Fruit fly (Drosophila melanogaster) whole organism, embryonic: ENCODE results near the gene CycG.

Experiments used
- Bdp1 ChIP-seq: fragments of 200-800 bp; sonication (Bioruptor generic); optimal IDR thresholded peaks from 3 replicates; lab custom pipeline; 2016; ENCODE audit warnings: missing biosample characterization, missing genetic modification characterization
- CG10462 ChIP-seq: fragments of 200-800 bp; sonication (Bioruptor generic); optimal IDR thresholded peaks from 2 replicates; lab custom pipeline; 2016; ENCODE audit warnings: missing biosample characterization, missing genetic modification characterization
- CG11398 ChIP-seq: fragments of 200-800 bp; sonication (Bioruptor generic); optimal IDR thresholded peaks from 2 replicates; lab custom pipeline; 2016; ENCODE audit warnings: missing biosample characterization, missing genetic modification characterization
- CG11696 ChIP-seq: fragments of 200-800 bp; sonication (Bioruptor generic); IDR thresholded peaks from 2 replicates; pipeline ENCODE4 v1.3.6; 2022; ENCODE audit warnings: missing biosample characterization, missing genetic modification characterization
- CG12299 ChIP-seq: fragments of 200-800 bp; sonication (Bioruptor generic); optimal IDR thresholded peaks from 2 replicates; lab custom pipeline; 2018; ENCODE audit warnings: missing biosample characterization, mild to moderate bottlenecking, missing genetic modification characterization
- CG1233 ChIP-seq: fragments of 200-800 bp; sonication (Bioruptor generic); optimal IDR thresholded peaks from 4 replicates; lab custom pipeline; 2018; ENCODE audit warnings: missing biosample characterization, mild to moderate bottlenecking, missing genetic modification characterization
- CG14050 ChIP-seq: fragments of 200-800 bp; sonication (Bioruptor generic); IDR thresholded peaks from 3 replicates; pipeline ENCODE4 v1.3.6; 2022; ENCODE audit warnings: missing biosample characterization, missing genetic modification characterization
- CG14667 ChIP-seq: fragments of 200-800 bp; sonication (Bioruptor generic); IDR thresholded peaks from 2 replicates; pipeline ENCODE4 v1.3.6; 2022; ENCODE audit warnings: missing biosample characterization, missing genetic modification characterization
- CG14965 ChIP-seq: fragments of 200-800 bp; sonication (Bioruptor generic); optimal IDR thresholded peaks from 2 replicates; lab custom pipeline; 2016; ENCODE audit warnings: missing biosample characterization, missing genetic modification characterization, borderline replicate concordance
- CG15269 ChIP-seq: fragments of 200-800 bp; sonication (Bioruptor generic); optimal IDR thresholded peaks from 2 replicates; lab custom pipeline; 2018; ENCODE audit warnings: missing biosample characterization, mild to moderate bottlenecking, missing genetic modification characterization, moderate library complexity
- CG1603 ChIP-seq: fragments of 200-800 bp; sonication (Bioruptor generic); optimal IDR thresholded peaks from 2 replicates; lab custom pipeline; 2019; ENCODE audit warnings: missing biosample characterization, mild to moderate bottlenecking, missing genetic modification characterization, moderate library complexity
- CG16815 ChIP-seq: fragments of 200-800 bp; sonication (Bioruptor generic); optimal IDR thresholded peaks from 3 replicates; lab custom pipeline; 2017; ENCODE audit warnings: missing biosample characterization, mild to moderate bottlenecking, missing genetic modification characterization
- CG1792 ChIP-seq: fragments of 200-800 bp; sonication (Bioruptor generic); optimal IDR thresholded peaks from 2 replicates; lab custom pipeline; 2016; ENCODE audit warnings: missing biosample characterization, missing genetic modification characterization
- CG2889 ChIP-seq: fragments of 200-800 bp; sonication (Bioruptor generic); IDR thresholded peaks from 3 replicates; pipeline ENCODE4 v1.3.6; 2022; ENCODE audit warnings: missing biosample characterization, missing genetic modification characterization
- CG43689 ChIP-seq: fragments of 200-800 bp; sonication (Bioruptor generic); IDR thresholded peaks from 2 replicates; pipeline ENCODE4 v1.3.6; 2022; ENCODE audit warnings: missing biosample characterization, missing genetic modification characterization
- CG4854 ChIP-seq: fragments of 200-800 bp; sonication (Bioruptor generic); optimal IDR thresholded peaks from 2 replicates; lab custom pipeline; 2016; ENCODE audit warnings: missing biosample characterization, missing genetic modification characterization, inconsistent platforms
- CG6791 ChIP-seq: fragments of 200-800 bp; sonication (Bioruptor generic); IDR thresholded peaks from 3 replicates; pipeline ENCODE4 v1.3.6; 2022; ENCODE audit warnings: missing biosample characterization, missing genetic modification characterization; ENCODE audit not compliant: partially characterized antibody
- CG7271 ChIP-seq: fragments of 200-800 bp; sonication (Bioruptor generic); optimal IDR thresholded peaks from 2 replicates; lab custom pipeline; 2018; ENCODE audit warnings: missing biosample characterization, mild to moderate bottlenecking, missing genetic modification characterization, moderate library complexity
- CG7357 ChIP-seq: fragments of 200-800 bp; sonication (Bioruptor generic); IDR thresholded peaks from 3 replicates; pipeline ENCODE4 v1.3.6; 2022; ENCODE audit warnings: missing biosample characterization, missing genetic modification characterization
- CG7928 ChIP-seq: fragments of 200-800 bp; sonication (Bioruptor generic); optimal IDR thresholded peaks from 2 replicates; lab custom pipeline; 2017; ENCODE audit warnings: missing biosample characterization, mild to moderate bottlenecking, missing genetic modification characterization
- CG8089 ChIP-seq: fragments of 200-800 bp; sonication (Bioruptor generic); optimal IDR thresholded peaks from 3 replicates; lab custom pipeline; 2016; ENCODE audit warnings: missing biosample characterization, missing genetic modification characterization
- CG8924 ChIP-seq: fragments of 200-800 bp; optimal IDR thresholded peaks from 3 replicates; lab custom pipeline; 2019; ENCODE audit warnings: missing biosample characterization, mild to moderate bottlenecking, missing genetic modification characterization, moderate library complexity
- D ChIP-seq, 2 experiments: fragments of 200-800 bp in 1 of 2; fragments of >200 bp in 1 of 2; sonication (Bioruptor generic) in 1 of 2; optimal IDR thresholded peaks; 2 replicates in 1 of 2; 3 replicates in 1 of 2; lab custom pipeline; 2017; ENCODE audit warnings: mild to moderate bottlenecking in 1 of 2, missing biosample characterization in 1 of 2, missing genetic modification characterization in 1 of 2, missing genetic modification reagents in 1 of 2
- Elba2 ChIP-seq: fragments of 200-800 bp; sonication (Bioruptor generic); optimal IDR thresholded peaks from 3 replicates; lab custom pipeline; 2016; ENCODE audit warnings: missing biosample characterization, missing genetic modification characterization
- Gsc ChIP-seq: fragments of 200-800 bp; sonication (Bioruptor generic); IDR thresholded peaks from 2 replicates; pipeline ENCODE4 v1.3.6; 2022; ENCODE audit warnings: missing biosample characterization, missing genetic modification characterization
- HLHmδ ChIP-seq: fragments of 200-800 bp; sonication (Bioruptor generic); optimal IDR thresholded peaks from 2 replicates; lab custom pipeline; 2018; ENCODE audit warnings: missing biosample characterization, mild to moderate bottlenecking, missing genetic modification characterization, moderate library complexity
- Hand ChIP-seq: fragments of 200-800 bp; sonication (Bioruptor generic); optimal IDR thresholded peaks from 2 replicates; lab custom pipeline; 2017; ENCODE audit warnings: mild to moderate bottlenecking, missing biosample characterization, missing genetic modification reagents, missing genetic modification characterization
- MESR4 ChIP-seq: fragments of 200-800 bp; sonication (Bioruptor generic); optimal IDR thresholded peaks from 2 replicates; lab custom pipeline; 2018; ENCODE audit warnings: missing biosample characterization, mild to moderate bottlenecking, missing genetic modification characterization, moderate library complexity
- Max ChIP-seq: fragments of 200-800 bp; sonication (Bioruptor generic); optimal IDR thresholded peaks from 2 replicates; lab custom pipeline; 2016; ENCODE audit warnings: missing biosample characterization, mild to moderate bottlenecking, missing genetic modification characterization
- Poxn ChIP-seq: fragments of 200-800 bp; sonication (Bioruptor generic); IDR thresholded peaks from 2 replicates; pipeline ENCODE4 v1.3.6; 2022; ENCODE audit warnings: missing biosample characterization, missing genetic modification characterization
- Tbp ChIP-seq: fragments of >200 bp; optimal IDR thresholded peaks from 2 replicates; lab custom pipeline; 2018; ENCODE audit warnings: missing biosample characterization, missing genetic modification characterization
- Trl ChIP-seq, 3 experiments: fragments of >200 bp in 2 of 3; fragments of 200-800 bp in 1 of 3; sonication (Bioruptor generic) in 1 of 3; optimal IDR thresholded peaks; 2 replicates in 1 of 3; 3 replicates in 2 of 3; lab custom pipeline; 2016 to 2017; ENCODE audit warnings: missing biosample characterization in 1 of 3, missing genetic modification characterization in 1 of 3
- YL-1 ChIP-seq: fragments of 200-800 bp; sonication (Bioruptor generic); optimal IDR thresholded peaks from 3 replicates; lab custom pipeline; 2017; ENCODE audit warnings: missing biosample characterization, mild to moderate bottlenecking, missing genetic modification characterization
- ab ChIP-seq: fragments of 200-800 bp; sonication (Bioruptor generic); optimal IDR thresholded peaks from 2 replicates; lab custom pipeline; 2016; ENCODE audit warnings: missing biosample characterization, missing genetic modification characterization
- ase ChIP-seq: fragments of 200-800 bp; sonication (Bioruptor generic); IDR thresholded peaks from 3 replicates; pipeline ENCODE4 v1.3.6; 2022; ENCODE audit warnings: missing biosample characterization, missing genetic modification characterization
- chn ChIP-seq: fragments of 200-800 bp; sonication (Bioruptor generic); optimal IDR thresholded peaks from 2 replicates; lab custom pipeline; 2016; ENCODE audit warnings: missing biosample characterization, missing genetic modification characterization
- ems ChIP-seq: fragments of 200-800 bp; sonication (Bioruptor generic); optimal IDR thresholded peaks from 3 replicates; lab custom pipeline; 2016; ENCODE audit warnings: missing biosample characterization, missing genetic modification characterization
- gce ChIP-seq: fragments of 200-800 bp; sonication (Bioruptor generic); IDR thresholded peaks from 3 replicates; pipeline ENCODE4 v1.3.6; 2022; ENCODE audit warnings: missing biosample characterization, missing genetic modification characterization
- h ChIP-seq: fragments of >200 bp; optimal IDR thresholded peaks from 2 replicates; lab custom pipeline; 2017
- kni ChIP-seq: fragments of 200-800 bp; sonication (Bioruptor generic); optimal IDR thresholded peaks from 3 replicates; lab custom pipeline; 2017; ENCODE audit warnings: mild to moderate bottlenecking, missing biosample characterization, missing genetic modification reagents, missing genetic modification characterization
- lab ChIP-seq: fragments of 200-800 bp; sonication (Bioruptor generic); optimal IDR thresholded peaks from 3 replicates; lab custom pipeline; 2017; ENCODE audit warnings: missing biosample characterization, missing genetic modification characterization, mild to moderate bottlenecking, moderate library complexity, missing genetic modification reagents
- p53 ChIP-seq: fragments of 200-800 bp; sonication (Bioruptor generic); optimal IDR thresholded peaks from 2 replicates; lab custom pipeline; 2016; ENCODE audit warnings: missing biosample characterization, missing genetic modification characterization
- pros ChIP-seq: fragments of 200-800 bp; sonication (Bioruptor generic); optimal IDR thresholded peaks from 3 replicates; lab custom pipeline; 2019; ENCODE audit warnings: missing biosample characterization, mild to moderate bottlenecking, missing genetic modification characterization, moderate library complexity
- row ChIP-seq: fragments of 200-800 bp; sonication (Bioruptor generic); IDR thresholded peaks from 3 replicates; pipeline ENCODE4 v1.3.6; 2022; ENCODE audit warnings: missing biosample characterization, missing genetic modification characterization
- slou ChIP-seq: fragments of 200-800 bp; sonication (Bioruptor generic); optimal IDR thresholded peaks from 3 replicates; lab custom pipeline; 2016; ENCODE audit warnings: missing biosample characterization, missing genetic modification characterization
- sob ChIP-seq: fragments of 200-800 bp; sonication (Bioruptor generic); IDR thresholded peaks from 2 replicates; pipeline ENCODE4 v1.3.6; 2022; ENCODE audit warnings: missing biosample characterization, missing genetic modification characterization
- stwl ChIP-seq: fragments of 200-800 bp; sonication (Bioruptor generic); optimal IDR thresholded peaks from 3 replicates; lab custom pipeline; 2018; ENCODE audit warnings: missing biosample characterization, mild to moderate bottlenecking, missing genetic modification characterization, moderate library complexity
- trem ChIP-seq: fragments of 200-800 bp; optimal IDR thresholded peaks from 3 replicates; lab custom pipeline; 2019; ENCODE audit warnings: missing biosample characterization, mild to moderate bottlenecking, missing genetic modification characterization, moderate library complexity
- usp ChIP-seq: fragments of >200 bp; optimal IDR thresholded peaks from 2 replicates; lab custom pipeline; 2017; ENCODE audit warnings: missing biosample characterization, missing genetic modification characterization
- zf30C ChIP-seq: fragments of 200-800 bp; sonication (Bioruptor generic); optimal IDR thresholded peaks from 3 replicates; lab custom pipeline; 2018; ENCODE audit warnings: missing biosample characterization, mild to moderate bottlenecking, missing genetic modification characterization
- zfh1 ChIP-seq: fragments of 200-800 bp; sonication (Bioruptor generic); IDR thresholded peaks from 3 replicates; pipeline ENCODE4 v1.3.6; 2022; ENCODE audit warnings: missing biosample characterization, missing genetic modification characterization

Gene CycG

DNA sequence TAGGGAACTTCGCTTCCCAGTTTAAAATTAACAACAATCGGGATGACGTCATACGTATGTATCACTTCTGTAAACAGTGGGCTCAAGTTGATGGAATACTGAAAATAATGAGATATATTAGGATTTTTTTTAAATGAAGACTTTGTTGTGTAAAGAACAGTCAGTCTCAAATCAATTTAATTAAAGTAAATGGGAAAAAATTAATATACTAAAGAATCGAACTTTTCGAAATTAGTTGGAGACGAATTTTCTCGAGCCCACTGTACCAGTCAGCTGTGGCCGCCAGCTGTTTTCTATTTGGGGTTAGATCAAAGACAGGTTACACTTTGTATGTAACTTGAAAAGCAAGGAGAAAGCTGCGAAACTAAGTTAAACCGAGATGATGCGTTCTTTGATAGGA is 24.1 kb downstream of the CycG start, which contains the start of gene CG1635 (continued):
- TF ChIP-seq D (optimal IDR thresholded peaks at IDR 0.05; lab: Kevin White, UChicago) (no peak), D (GFP tag; optimal IDR thresholded peaks at IDR 0.05; lab: Kevin White, UChicago) (peak; percentile 99), gce (GFP tag; lab: Robert Waterston, UW) (peak; percentile 99), chn (GFP tag; lab: Kevin White, UChicago) (peak; percentile 98), Hand (peak; percentile 99), CG12299 (peak; percentile 100), Elba2 (GFP tag; lab: Kevin White, UChicago) (peak; percentile 91), CG4854 (GFP tag; lab: Kevin White, UChicago) (peak; percentile 97), CG7271 (tag; lab: Kevin White, UChicago) (peak; percentile 100), CG8924 (peak; percentile 100), CG14965 (GFP tag; lab: Kevin White, UChicago) (peak; percentile 82), CG1233 (GFP tag; lab: Kevin White, UChicago) (peak; percentile 99), ems (GFP tag; lab: Kevin White, UChicago) (peak; percentile 94), CG15269 (tag; lab: Kevin White, UChicago) (peak; percentile 100), CG1603 (tag; lab: Kevin White, UChicago) (peak; percentile 97), MESR4 (GFP tag; lab: Kevin White, UChicago) (peak; percentile 92), Max (GFP tag; lab: Kevin White, UChicago) (peak; percentile 99), CG8089 (GFP tag; lab: Kevin White, UChicago) (peak; percentile 97), stwl (tag; lab: Kevin White, UChicago) (peak; percentile 75), lab (GFP tag; lab: Kevin White, UChicago) (peak; percentile 100), kni (GFP tag; lab: Kevin White, UChicago) (peak; percentile 99), HLHmδ (GFP tag; lab: Kevin White, UChicago) (no peak), slou (GFP tag; lab: Kevin White, UChicago) (peak; percentile 96), CG43689 (GFP tag; lab: Robert Waterston, UW) (peak; percentile 98), h (lab: Kevin White, UChicago) (no peak), sob (GFP tag; lab: Robert Waterston, UW) (peak; percentile 100), Trl (optimal IDR thresholded peaks at IDR 0.05; lab: Kevin White, UChicago) (no peak), Trl (GFP tag; optimal IDR thresholded peaks at IDR 0.05; lab: Kevin White, UChicago) (peak; percentile 95), p53 (GFP tag; lab: Kevin White, UChicago) (peak; percentile 72), trem (peak; percentile 97), CG10462 (GFP tag; lab: Kevin White, UChicago) (peak; percentile 97), CG2889 (peak; percentile 98), usp (no peak), pros (GFP tag; lab: Kevin White, UChicago) (peak; percentile 91), CG6791 (GFP tag; lab: Robert Waterston, UW) (peak; percentile 66; the same call in 2 of the 3 replicates), Tbp (no peak), Poxn (GFP tag; lab: Robert Waterston, UW) (peak; percentile 97), CG14667 (peak; percentile 98), ab (peak; percentile 90), zf30C (GFP tag; lab: Kevin White, UChicago) (peak; percentile 61), CG11398 (GFP tag; lab: Kevin White, UChicago) (peak; percentile 98), CG16815 (GFP tag; lab: Kevin White, UChicago) (peak; percentile 98), CG7928 (GFP tag; lab: Kevin White, UChicago) (peak; percentile 86), CG11696 (peak; percentile 97), Gsc (GFP tag; lab: Robert Waterston, UW) (peak; percentile 94), YL-1 (GFP tag; lab: Kevin White, UChicago) (peak; percentile 99), zfh1 (GFP tag; lab: Robert Waterston, UW) (peak; percentile 99), row (GFP tag; lab: Robert Waterston, UW) (peak; percentile 100), CG14050 (GFP tag; lab: Robert Waterston, UW) (peak; percentile 99), CG7357 (GFP tag; lab: Robert Waterston, UW) (peak; percentile 95), CG1792 (GFP tag; lab: Kevin White, UChicago) (peak; percentile 97), Bdp1 (GFP tag; lab: Kevin White, UChicago) (peak; percentile 94), ase (GFP tag; lab: Robert Waterston, UW) (peak; percentile 99)
